Worm (Caenorhabditis elegans): ENCODE data around the gene hrg-7.

hrg-7 gene

ce11 chrV:12780248-12780647 lies 38.4 kb downstream of the hrg-7 start (continued):
- TF ChIP-seq F13H6.1 (tag; optimal IDR thresholded peaks at IDR 0.05) (peak; percentile 81), fkh-6 (tag; optimal IDR thresholded peaks at IDR 0.05) (peak; percentile 92), ama-1 (optimal IDR thresholded peaks at IDR 0.05) (no peak), hlh-30 (tag; optimal IDR thresholded peaks at IDR 0.05; ENCODE audit: insufficient read depth) (peak; percentile 30), nfya-1 (tag; optimal IDR thresholded peaks at IDR 0.05) (peak; percentile 69), eyg-1 (tag; optimal IDR thresholded peaks at IDR 0.05) (peak; percentile 83), odd-2 (tag; optimal IDR thresholded peaks at IDR 0.05) (peak; percentile 76), C38D4.7 (GFP tag; optimal IDR thresholded peaks at IDR 0.05) (peak; percentile 89), syd-9 (tag; optimal IDR thresholded peaks at IDR 0.05) (peak; percentile 92), ets-4 (tag; optimal IDR thresholded peaks at IDR 0.05) (peak; percentile 48), rnt-1 (tag; optimal IDR thresholded peaks at IDR 0.05) (peak; percentile 69), pha-4 (tag; optimal IDR thresholded peaks at IDR 0.05) (no peak), ceh-48 (tag; optimal IDR thresholded peaks at IDR 0.05) (peak; percentile 77), hlh-8 (tag; optimal IDR thresholded peaks at IDR 0.05) (peak; percentile 51), sox-4 (tag; optimal IDR thresholded peaks at IDR 0.05) (peak; percentile 94), tbx-7 (tag; optimal IDR thresholded peaks at IDR 0.05) (no peak), ceh-14 (tag; optimal IDR thresholded peaks at IDR 0.05) (peak; percentile 88), mec-3 (tag; optimal IDR thresholded peaks at IDR 0.05; ENCODE audit: borderline replicate concordance) (no peak), elt-2 (tag; optimal IDR thresholded peaks at IDR 0.05) (peak; percentile 96), pag-3 (tag; optimal IDR thresholded peaks at IDR 0.05; ENCODE audit: borderline replicate concordance) (peak; percentile 71), unc-86 (tag; optimal IDR thresholded peaks at IDR 0.05) (peak; percentile 88), K09A11.1 (tag; optimal IDR thresholded peaks at IDR 0.05; ENCODE audit: insufficient read depth) (peak; percentile 68), K02D7.2 (tag; optimal IDR thresholded peaks at IDR 0.05) (peak; percentile 88), lim-6 (tag; optimal IDR thresholded peaks at IDR 0.05) (peak; percentile 75), nhr-232 (tag; optimal IDR thresholded peaks at IDR 0.05) (peak; percentile 89), nhr-11 (tag; optimal IDR thresholded peaks at IDR 0.05) (no peak), lin-11 (tag; optimal IDR thresholded peaks at IDR 0.05) (peak; percentile 86), ceh-30 (tag; optimal IDR thresholded peaks at IDR 0.05) (peak; percentile 38), ref-2 (tag; optimal IDR thresholded peaks at IDR 0.05) (peak; percentile 91), T23F11.4 (GFP tag; optimal IDR thresholded peaks at IDR 0.05) (peak; percentile 90), pha-2 (tag; optimal IDR thresholded peaks at IDR 0.05) (peak; percentile 92), ceh-34 (tag; optimal IDR thresholded peaks at IDR 0.05) (peak; percentile 89), hlh-6 (tag; optimal IDR thresholded peaks at IDR 0.05) (peak; percentile 96), ceh-6 (GFP tag; optimal IDR thresholded peaks at IDR 0.05) (peak; percentile 92), dve-1 (tag; optimal IDR thresholded peaks at IDR 0.05) (peak; percentile 81), pax-1 (tag; optimal IDR thresholded peaks at IDR 0.05) (peak; percentile 7), ceh-18 (tag; optimal IDR thresholded peaks at IDR 0.05) (peak; percentile 75), ceh-22 (tag; optimal IDR thresholded peaks at IDR 0.05) (no peak), pqm-1 (tag; optimal IDR thresholded peaks at IDR 0.05) (peak; percentile 78), elt-4 (tag; optimal IDR thresholded peaks at IDR 0.05) (peak; percentile 84), madf-2 (tag; optimal IDR thresholded peaks at IDR 0.05) (peak; percentile 91), fax-1 (tag; optimal IDR thresholded peaks at IDR 0.05) (peak; percentile 88), C08G9.2 (tag; optimal IDR thresholded peaks at IDR 0.05) (peak; percentile 80)

- TF ChIP-seq K02D7.2 (tag; optimal IDR thresholded peaks at IDR 0.05) = no peak
- no peak for TF ChIP-seq ceh-19 (GFP tag; optimal IDR thresholded peaks at IDR 0.05)
- TF ChIP-seq pha-4 (tag; optimal IDR thresholded peaks at IDR 0.05) = no peak
- TF ChIP-seq K09A11.1 (tag; optimal IDR thresholded peaks at IDR 0.05; ENCODE audit: insufficient read depth) = no peak
- TF ChIP-seq T23F11.4 (GFP tag; optimal IDR thresholded peaks at IDR 0.05) = no peak
- TF ChIP-seq fax-1 (tag; optimal IDR thresholded peaks at IDR 0.05) = no peak
- TF ChIP-seq ceh-22 (tag; optimal IDR thresholded peaks at IDR 0.05) = no peak
- TF ChIP-seq ceh-9 (tag; optimal IDR thresholded peaks at IDR 0.05) = no peak
- no peak for TF ChIP-seq rnt-1 (tag; optimal IDR thresholded peaks at IDR 0.05)
- TF ChIP-seq lin-11 (tag; optimal IDR thresholded peaks at IDR 0.05) = no peak
- no peak for TF ChIP-seq dve-1 (tag; optimal IDR thresholded peaks at IDR 0.05)
- TF ChIP-seq hlh-30 (tag; optimal IDR thresholded peaks at IDR 0.05; ENCODE audit: insufficient read depth) = no peak
- no peak for TF ChIP-seq ceh-45 (GFP tag; IDR thresholded peaks at IDR 0.05)
- TF ChIP-seq sox-2 (GFP tag; IDR thresholded peaks at IDR 0.05) = no peak
- no peak for TF ChIP-seq ceh-14 (tag; optimal IDR thresholded peaks at IDR 0.05)
Measured at ce11 chrV:12784861-12785260, 43.0 kb downstream of the hrg-7 start, which contains the start of gene sre-20. sre-20 (minus strand) TSS chrV:12784961.

Measured in whole organism, late embryonic.